Worm (Caenorhabditis elegans) whole organism, L2 larva: Measurements from ENCODE around the gene C14A11.5.

ENCODE experiments used
- C34F6.9 ChIP-seq: fragments of 150-350 bp; optimal IDR thresholded peaks from 2 replicates; lab custom pipeline; 2014; ENCODE audit warnings: missing biosample characterization, missing genetic modification characterization
- F13H6.1 ChIP-seq: sonication (generic microtip); optimal IDR thresholded peaks from 2 replicates; lab custom pipeline; 2016; ENCODE audit warnings: missing genetic modification characterization, missing compliant biosample characterization
- R02D3.7 ChIP-seq: fragments of 150-350 bp; optimal IDR thresholded peaks from 2 replicates; lab custom pipeline; 2014; ENCODE audit warnings: missing biosample characterization, missing genetic modification characterization
- ZK546.5 ChIP-seq: sonication (generic microtip); optimal IDR thresholded peaks from 2 replicates; lab custom pipeline; 2017; ENCODE audit warnings: missing biosample characterization, missing genetic modification characterization
- alr-1 ChIP-seq: fragments of 150-350 bp; optimal IDR thresholded peaks from 2 replicates; lab custom pipeline; 2014; ENCODE audit warnings: missing biosample characterization, missing genetic modification characterization
- blmp-1 ChIP-seq: sonication (generic microtip); optimal IDR thresholded peaks from 2 replicates; lab custom pipeline; 2017; ENCODE audit warnings: missing genetic modification characterization, mild to moderate bottlenecking, missing compliant biosample characterization, antibody characterized with exemption, moderate library complexity; ENCODE audit not compliant: insufficient read depth
- ceh-16 ChIP-seq: fragments of 150-350 bp; optimal IDR thresholded peaks from 2 replicates; lab custom pipeline; 2014; ENCODE audit warnings: missing biosample characterization, missing genetic modification characterization
- ceh-82 ChIP-seq: fragments of 150-350 bp; optimal IDR thresholded peaks from 2 replicates; lab custom pipeline; 2014; ENCODE audit warnings: missing biosample characterization, missing genetic modification characterization
- crh-2 ChIP-seq: sonication (generic microtip); optimal IDR thresholded peaks from 2 replicates; lab custom pipeline; 2017; ENCODE audit warnings: missing biosample characterization, missing genetic modification characterization
- dmd-4 ChIP-seq: sonication (generic microtip); optimal IDR thresholded peaks from 2 replicates; lab custom pipeline; 2017; ENCODE audit warnings: missing biosample characterization, missing genetic modification characterization
- egl-27 ChIP-seq: sonication (generic microtip); optimal IDR thresholded peaks from 3 replicates; lab custom pipeline; 2017; ENCODE audit warnings: missing biosample characterization, missing genetic modification reagents, missing genetic modification characterization
- elt-1 ChIP-seq: fragments of 150-350 bp; optimal IDR thresholded peaks from 2 replicates; lab custom pipeline; 2014; ENCODE audit warnings: missing biosample characterization, missing genetic modification characterization
- gmeb-1 ChIP-seq: fragments of 150-350 bp; optimal IDR thresholded peaks from 2 replicates; lab custom pipeline; 2014; ENCODE audit warnings: missing biosample characterization, missing genetic modification characterization
- lin-11 ChIP-seq: fragments of 150-350 bp; sonication (generic microtip); optimal IDR thresholded peaks from 2 replicates; lab custom pipeline; 2014; ENCODE audit warnings: missing biosample characterization, missing genetic modification characterization, inconsistent platforms, mixed read lengths
- lin-13 ChIP-seq: fragments of 150-350 bp; optimal IDR thresholded peaks from 2 replicates; lab custom pipeline; 2014; ENCODE audit warnings: missing biosample characterization, missing genetic modification reagents, missing genetic modification characterization
- lin-39 ChIP-seq: fragments of 150-350 bp; optimal IDR thresholded peaks from 2 replicates; lab custom pipeline; 2014; ENCODE audit warnings: missing biosample characterization, missing genetic modification reagents, missing genetic modification characterization
- lsy-2 ChIP-seq, 2 experiments: fragments of 150-350 bp in 1 of 2; sonication (generic microtip) in 1 of 2; optimal IDR thresholded peaks; 2 replicates each; lab custom pipeline; 2014 to 2017; ENCODE audit warnings: missing biosample characterization in 2 of 2, missing genetic modification characterization in 2 of 2
- mab-5 ChIP-seq: fragments of 150-350 bp; optimal IDR thresholded peaks from 2 replicates; lab custom pipeline; 2014; ENCODE audit warnings: missing biosample characterization, missing genetic modification characterization
- mbf-1 ChIP-seq: sonication (generic microtip); optimal IDR thresholded peaks from 2 replicates; lab custom pipeline; 2017; ENCODE audit warnings: missing biosample characterization, missing genetic modification characterization
- mdl-1 ChIP-seq, 2 experiments: fragments of 150-350 bp in 1 of 2; sonication (generic microtip) in 1 of 2; optimal IDR thresholded peaks; 2 replicates each; lab custom pipeline; 2017; ENCODE audit warnings: missing biosample characterization in 2 of 2, missing genetic modification characterization in 2 of 2
- nhr-12 ChIP-seq: fragments of 150-350 bp; optimal IDR thresholded peaks from 2 replicates; lab custom pipeline; 2014; ENCODE audit warnings: missing biosample characterization, missing genetic modification characterization
- nhr-129 ChIP-seq: fragments of 150-350 bp; optimal IDR thresholded peaks from 2 replicates; lab custom pipeline; 2014; ENCODE audit warnings: missing biosample characterization, missing genetic modification characterization
- nhr-21 ChIP-seq: fragments of 150-350 bp; optimal IDR thresholded peaks from 2 replicates; lab custom pipeline; 2014; ENCODE audit warnings: missing biosample characterization, missing genetic modification characterization
- nhr-23 ChIP-seq: fragments of 150-350 bp; optimal IDR thresholded peaks from 2 replicates; lab custom pipeline; 2014; ENCODE audit warnings: missing biosample characterization, missing genetic modification reagents, missing genetic modification characterization
- nhr-237 ChIP-seq: fragments of 150-350 bp; optimal IDR thresholded peaks from 2 replicates; lab custom pipeline; 2014; ENCODE audit warnings: missing biosample characterization, missing genetic modification characterization
- nhr-25 ChIP-seq: fragments of 150-350 bp; sonication (generic microtip); optimal IDR thresholded peaks from 3 replicates; lab custom pipeline; 2014; ENCODE audit warnings: missing biosample characterization, missing genetic modification characterization
- nhr-77 ChIP-seq: fragments of 150-350 bp; optimal IDR thresholded peaks from 2 replicates; lab custom pipeline; 2014; ENCODE audit warnings: missing biosample characterization, missing genetic modification characterization
- peb-1 ChIP-seq: fragments of 150-350 bp; optimal IDR thresholded peaks from 2 replicates; lab custom pipeline; 2014; ENCODE audit warnings: missing biosample characterization, missing genetic modification characterization
- sem-4 ChIP-seq: fragments of 150-350 bp; optimal IDR thresholded peaks from 2 replicates; lab custom pipeline; 2014; ENCODE audit warnings: missing biosample characterization, missing genetic modification reagents, missing genetic modification characterization
- sma-3 ChIP-seq: sonication (generic microtip); optimal IDR thresholded peaks from 2 replicates; lab custom pipeline; 2016; ENCODE audit warnings: missing genetic modification reagents, missing genetic modification characterization, missing compliant biosample characterization
- sma-9 ChIP-seq, 2 experiments: fragments of 150-350 bp in 1 of 2; sonication (generic microtip) in 1 of 2; optimal IDR thresholded peaks; 2 replicates each; lab custom pipeline; 2014 to 2016; ENCODE audit warnings: missing genetic modification characterization in 2 of 2, mild to moderate bottlenecking in 1 of 2, missing biosample characterization in 1 of 2, missing compliant biosample characterization in 1 of 2, missing genetic modification reagents in 1 of 2, moderate library complexity in 1 of 2
- snpc-4 ChIP-seq: fragments of 150-350 bp; optimal IDR thresholded peaks from 2 replicates; lab custom pipeline; 2014; ENCODE audit warnings: missing biosample characterization, missing genetic modification characterization
- unc-55 ChIP-seq: fragments of 150-350 bp; sonication (generic microtip); optimal IDR thresholded peaks from 3 replicates; lab custom pipeline; 2014; ENCODE audit warnings: missing biosample characterization, missing genetic modification reagents, missing genetic modification characterization
- unc-62 ChIP-seq: fragments of 150-350 bp; optimal IDR thresholded peaks from 2 replicates; lab custom pipeline; 2014; ENCODE audit warnings: missing biosample characterization, missing genetic modification reagents, missing genetic modification characterization
- zag-1 ChIP-seq: fragments of 150-350 bp; optimal IDR thresholded peaks from 2 replicates; lab custom pipeline; 2014; ENCODE audit warnings: missing biosample characterization, missing genetic modification characterization
- ztf-1 ChIP-seq: fragments of 200-800 bp; sonication (Bioruptor generic); conservative IDR thresholded peaks from 2 replicates; pipeline ENCODE4 v1.3.6; 2022; ENCODE audit warnings: missing genetic modification characterization, missing compliant biosample characterization
- ztf-11 ChIP-seq: sonication (generic microtip); optimal IDR thresholded peaks from 2 replicates; lab custom pipeline; 2017; ENCODE audit warnings: missing biosample characterization, missing genetic modification characterization
- ztf-4 ChIP-seq: fragments of 150-350 bp; optimal IDR thresholded peaks from 2 replicates; lab custom pipeline; 2014; ENCODE audit warnings: missing biosample characterization, missing genetic modification characterization

The C14A11.5 gene

ce11 chrX:2776955-2777354 lies 30.4 kb downstream of the C14A11.5 start:
- TF ChIP-seq snpc-4 (tag; lab: Kevin White, UChicago) (no peak), nhr-129 (tag; lab: Kevin White, UChicago) (no peak), mab-5 (no peak), zag-1 (tag; lab: Kevin White, UChicago) (no peak), egl-27 (tag; lab: Kevin White, UChicago) (no peak), crh-2 (tag; lab: Kevin White, UChicago) (no peak), sem-4 (tag; lab: Kevin White, UChicago) (no peak), alr-1 (tag; lab: Kevin White, UChicago) (no peak), ztf-11 (tag; lab: Kevin White, UChicago) (no peak), ceh-16 (tag; lab: Kevin White, UChicago) (no peak), ceh-82 (no peak), F13H6.1 (no peak), nhr-25 (no peak), gmeb-1 (tag; lab: Kevin White, UChicago) (no peak), lin-39 (tag; lab: Kevin White, UChicago) (no peak), elt-1 (tag; lab: Kevin White, UChicago) (no peak), nhr-21 (tag; lab: Kevin White, UChicago) (no peak), nhr-77 (tag; lab: Kevin White, UChicago) (no peak), lin-11 (tag; lab: Kevin White, UChicago) (no peak), sma-9 (GFP tag; optimal IDR thresholded peaks at IDR 0.05; lab: Kevin White, UChicago) (no peak), sma-9 (tag; optimal IDR thresholded peaks at IDR 0.05; lab: Kevin White, UChicago) (no peak)

ce11 chrX:2771742-2772141 lies 35.6 kb downstream of the C14A11.5 start, which contains the start of gene cgef-1:
cgef-1 (plus strand) TSS chrX:2772042.
- TF ChIP-seq blmp-1 (tag; lab: Kevin White, UChicago) (no peak), ztf-4 (tag; lab: Kevin White, UChicago) (no peak), nhr-25 (no peak), elt-1 (tag; lab: Kevin White, UChicago) (no peak), ztf-1 (no peak), nhr-12 (tag; lab: Kevin White, UChicago) (no peak), ZK546.5 (tag; lab: Kevin White, UChicago) (no peak), lsy-2 (tag; optimal IDR thresholded peaks at IDR 0.05; lab: Kevin White, UChicago) (no peak), nhr-237 (tag; lab: Kevin White, UChicago) (no peak), peb-1 (no peak), unc-55 (GFP tag; lab: Kevin White, UChicago) (no peak), mdl-1 (tag; optimal IDR thresholded peaks at IDR 0.05; lab: Kevin White, UChicago) (no peak), ztf-11 (tag; lab: Kevin White, UChicago) (no peak)

ce11 chrX:2769685-2770084 lies 37.6 kb downstream of the C14A11.5 start, which contains the start of gene F55F1.2:
F55F1.2 (minus strand) TSS chrX:2770060.
- no peak for TF ChIP-seq ztf-4 (tag; lab: Kevin White, UChicago)
- TF ChIP-seq unc-62 (GFP tag; lab: Kevin White, UChicago), result no peak
- TF ChIP-seq peb-1, result no peak
- no peak for TF ChIP-seq F13H6.1
- no peak for TF ChIP-seq ztf-11 (tag; lab: Kevin White, UChicago)
- TF ChIP-seq sma-3, result no peak
- TF ChIP-seq lin-13, result no peak
- no peak for TF ChIP-seq mab-5
- TF ChIP-seq nhr-237 (tag; lab: Kevin White, UChicago), result no peak
- no peak for TF ChIP-seq nhr-23 (tag; lab: Kevin White, UChicago)
- TF ChIP-seq C34F6.9 (tag; lab: Kevin White, UChicago), result peak; percentile 16
- no peak for TF ChIP-seq nhr-77 (tag; lab: Kevin White, UChicago)
- no peak for TF ChIP-seq mbf-1 (tag; lab: Kevin White, UChicago)
- TF ChIP-seq dmd-4 (tag; lab: Kevin White, UChicago), result no peak
- TF ChIP-seq unc-55 (GFP tag; lab: Kevin White, UChicago), result peak; percentile 38
- TF ChIP-seq R02D3.7 (tag; lab: Kevin White, UChicago), result no peak
- TF ChIP-seq zag-1 (tag; lab: Kevin White, UChicago), result peak; percentile 9
- TF ChIP-seq, all 48 proteins: peak for 3
